Worm (Caenorhabditis elegans): ENCODE results near the gene F09F7.5.

- no peak for TF ChIP-seq nhr-28 (tag; optimal IDR thresholded peaks at IDR 0.05)
- TF ChIP-seq nhr-23 (tag; optimal IDR thresholded peaks at IDR 0.05), result no peak
- TF ChIP-seq daf-12 (tag; optimal IDR thresholded peaks at IDR 0.05), result no peak
- no peak for TF ChIP-seq lin-39 (tag; optimal IDR thresholded peaks at IDR 0.05)
- TF ChIP-seq ama-1 (optimal IDR thresholded peaks at IDR 0.05), result no peak
- TF ChIP-seq skn-1 (tag; optimal IDR thresholded peaks at IDR 0.05), result no peak
- no peak for TF ChIP-seq ztf-4 (tag; optimal IDR thresholded peaks at IDR 0.05)
- TF ChIP-seq nhr-237 (tag; optimal IDR thresholded peaks at IDR 0.05), result no peak
- no peak for TF ChIP-seq ZK546.5 (tag; optimal IDR thresholded peaks at IDR 0.05)
- no peak for TF ChIP-seq fos-1 (tag; optimal IDR thresholded peaks at IDR 0.05)
- no peak for TF ChIP-seq pqm-1 (tag; optimal IDR thresholded peaks at IDR 0.05)
Observed at ce11 chrIII:5543727-5544345, 3.0 kb upstream of the F09F7.5 start, which contains the start of gene D1044.1.

Measured in whole organism, L3 larva.